Fruit fly (Drosophila melanogaster): Measurements from ENCODE around the gene Cht5.

Cht5 gene

dm6 chr3R:13807330-13807729, 40.0 kb downstream of the Cht5 start:
- TF ChIP-seq CG8478 (optimal IDR thresholded peaks at IDR 0.05) = no peak
- no peak for TF ChIP-seq CTCF (optimal IDR thresholded peaks at IDR 0.05)

- TF ChIP-seq CTCF (optimal IDR thresholded peaks at IDR 0.05) = no peak
These were observed 40.6 kb downstream of the Cht5 start for dm6 chr3R:13807906-13808305.

dm6 chr3R:13809261-13809660, 41.9 kb downstream of the Cht5 start:
- TF ChIP-seq CG8478 (optimal IDR thresholded peaks at IDR 0.05) (no peak), CTCF (optimal IDR thresholded peaks at IDR 0.05) (no peak)

dm6 chr3R:13810308-13810707, 43.0 kb downstream of the Cht5 start:
- TF ChIP-seq CG8478 (optimal IDR thresholded peaks at IDR 0.05) (no peak), CTCF (optimal IDR thresholded peaks at IDR 0.05) (no peak)

dm6 chr3R:13811737-13812136, 44.4 kb downstream of the Cht5 start:
- TF ChIP-seq CTCF (optimal IDR thresholded peaks at IDR 0.05) (no peak), CG8478 (optimal IDR thresholded peaks at IDR 0.05) (no peak)

dm6 chr3R:13812736-13813250, 45.4 kb downstream of the Cht5 start, which contains the start of the genes tal-1A, tal-2A, tal-3A and tal-AA:
Gene tal-1A (plus strand): TSS chr3R:13813109.
Gene tal-2A (plus strand): TSS chr3R:13813109.
Gene tal-3A (plus strand): TSS chr3R:13813109.
Gene tal-AA (plus strand): TSS chr3R:13813109.
- TF ChIP-seq CG8478 (optimal IDR thresholded peaks at IDR 0.05) = no peak
- TF ChIP-seq CTCF (optimal IDR thresholded peaks at IDR 0.05) = no peak

- TF ChIP-seq CTCF (optimal IDR thresholded peaks at IDR 0.05) = no peak
- no peak for TF ChIP-seq CG8478 (optimal IDR thresholded peaks at IDR 0.05)
These were observed 47.7 kb downstream of the Cht5 start for dm6 chr3R:13815022-13815440.

dm6 chr3R:13815566-13816374, 48.4 kb downstream of the Cht5 start:
- TF ChIP-seq CTCF (optimal IDR thresholded peaks at IDR 0.05) = no peak
- no peak for TF ChIP-seq CG8478 (optimal IDR thresholded peaks at IDR 0.05)

- no peak for TF ChIP-seq CG8478 (optimal IDR thresholded peaks at IDR 0.05)
- TF ChIP-seq CTCF (optimal IDR thresholded peaks at IDR 0.05) = no peak
These were observed 49.0 kb downstream of the Cht5 start for dm6 chr3R:13816375-13816711.

- TF ChIP-seq CG8478 (optimal IDR thresholded peaks at IDR 0.05) (no peak), CTCF (optimal IDR thresholded peaks at IDR 0.05) (no peak)
These were observed 50.3 kb downstream of the Cht5 start for dm6 chr3R:13817480-13818305.

- TF ChIP-seq CG8478 (optimal IDR thresholded peaks at IDR 0.05) (no peak), CTCF (optimal IDR thresholded peaks at IDR 0.05) (no peak)
These were observed 51.7 kb downstream of the Cht5 start for dm6 chr3R:13819037-13819436.

All from S2 (cell line).